Fruit fly (Drosophila melanogaster) whole organism, pupa: ENCODE data around the gene CG13312.

Source experiments
- CG10348 ChIP-seq: fragments of 200-800 bp; sonication (Bioruptor generic); IDR thresholded peaks from 2 replicates; pipeline ENCODE4 v1.3.6; 2022; ENCODE audit warnings: missing biosample characterization, missing genetic modification characterization
- CG12605 ChIP-seq: fragments of 200-800 bp; sonication (Bioruptor generic); IDR thresholded peaks from 2 replicates; pipeline ENCODE4 v1.3.6; 2022; ENCODE audit warnings: missing biosample characterization, missing genetic modification characterization
- CG13204 ChIP-seq: fragments of 200-800 bp; sonication (Bioruptor generic); optimal IDR thresholded peaks from 2 replicates; lab custom pipeline; 2018; ENCODE audit warnings: missing biosample characterization, mild to moderate bottlenecking, missing genetic modification characterization, moderate library complexity
- CG14655 ChIP-seq: fragments of 200-800 bp; sonication (Bioruptor generic); optimal IDR thresholded peaks from 3 replicates; lab custom pipeline; 2017; ENCODE audit warnings: mild to moderate bottlenecking, missing biosample characterization, missing genetic modification reagents, missing genetic modification characterization
- CG15710 ChIP-seq: fragments of 200-800 bp; sonication (Bioruptor generic); optimal IDR thresholded peaks from 2 replicates; lab custom pipeline; 2018; ENCODE audit warnings: missing biosample characterization, mild to moderate bottlenecking, missing genetic modification characterization, moderate library complexity
- CG17806 ChIP-seq: fragments of 200-800 bp; sonication (Bioruptor generic); optimal IDR thresholded peaks from 2 replicates; lab custom pipeline; 2018; ENCODE audit warnings: missing biosample characterization, mild to moderate bottlenecking, missing genetic modification characterization, moderate library complexity
- CG32121 ChIP-seq: fragments of 200-800 bp; sonication (Bioruptor generic); IDR thresholded peaks from 2 replicates; pipeline ENCODE4 v1.3.6; 2022; ENCODE audit warnings: missing biosample characterization, missing genetic modification characterization
- CG34367 ChIP-seq: fragments of 200-800 bp; sonication (Bioruptor generic); optimal IDR thresholded peaks from 2 replicates; lab custom pipeline; 2018; ENCODE audit warnings: missing biosample characterization, mild to moderate bottlenecking, missing genetic modification characterization
- CG4496 ChIP-seq: fragments of 200-800 bp; sonication (Bioruptor generic); IDR thresholded peaks from 3 replicates; pipeline ENCODE4 v1.3.6; 2022; ENCODE audit warnings: missing biosample characterization, missing genetic modification characterization
- CG8159 ChIP-seq: fragments of 200-800 bp; sonication (Bioruptor generic); optimal IDR thresholded peaks from 3 replicates; lab custom pipeline; 2018; ENCODE audit warnings: missing biosample characterization, mild to moderate bottlenecking, missing genetic modification characterization, moderate library complexity
- CG8301 ChIP-seq: fragments of 200-800 bp; sonication (Bioruptor generic); optimal IDR thresholded peaks from 2 replicates; lab custom pipeline; 2018; ENCODE audit warnings: missing biosample characterization, mild to moderate bottlenecking, missing genetic modification characterization
- CG9948 ChIP-seq: fragments of 200-800 bp; sonication (Bioruptor generic); optimal IDR thresholded peaks from 2 replicates; lab custom pipeline; 2018; ENCODE audit warnings: missing biosample characterization, mild to moderate bottlenecking, missing genetic modification characterization, moderate library complexity
- D1 ChIP-seq: fragments of 200-800 bp; sonication (Bioruptor generic); optimal IDR thresholded peaks from 2 replicates; lab custom pipeline; 2018; ENCODE audit warnings: missing biosample characterization, mild to moderate bottlenecking, missing genetic modification characterization, moderate library complexity
- EcR ChIP-seq: fragments of 200-800 bp; sonication (Bioruptor generic); optimal IDR thresholded peaks from 3 replicates; lab custom pipeline; 2019; ENCODE audit warnings: missing biosample characterization, missing genetic modification characterization, mild to moderate bottlenecking, moderate library complexity, missing genetic modification reagents
- Ets98B ChIP-seq: fragments of 200-800 bp; sonication (Bioruptor generic); IDR thresholded peaks from 2 replicates; pipeline ENCODE4 v1.3.6; 2022; ENCODE audit warnings: missing biosample characterization, missing genetic modification characterization
- Pif1A ChIP-seq: fragments of 200-800 bp; sonication (Bioruptor generic); optimal IDR thresholded peaks from 3 replicates; lab custom pipeline; 2016; ENCODE audit warnings: missing biosample characterization, missing genetic modification characterization
- Pif1B ChIP-seq: fragments of 200-800 bp; sonication (Bioruptor generic); optimal IDR thresholded peaks from 3 replicates; lab custom pipeline; 2016; ENCODE audit warnings: missing biosample characterization, missing genetic modification characterization
- Snoo ChIP-seq: fragments of 200-800 bp; sonication (Bioruptor generic); optimal IDR thresholded peaks from 3 replicates; lab custom pipeline; 2017; ENCODE audit warnings: missing biosample characterization, mild to moderate bottlenecking, missing genetic modification characterization, inconsistent platforms
- fd96Ca ChIP-seq: fragments of 200-800 bp; sonication (Bioruptor generic); IDR thresholded peaks from 3 replicates; pipeline ENCODE4 v1.3.6; 2022; ENCODE audit warnings: missing biosample characterization, missing genetic modification characterization
- gl ChIP-seq: fragments of 200-800 bp; sonication (Bioruptor generic); optimal IDR thresholded peaks from 2 replicates; lab custom pipeline; 2018; ENCODE audit warnings: missing biosample characterization, mild to moderate bottlenecking, missing genetic modification characterization
- rn ChIP-seq: fragments of 200-800 bp; sonication (Bioruptor generic); IDR thresholded peaks from 2 replicates; pipeline ENCODE4 v1.3.6; 2022; ENCODE audit warnings: missing biosample characterization, missing genetic modification characterization

CG13312 gene

DNA sequence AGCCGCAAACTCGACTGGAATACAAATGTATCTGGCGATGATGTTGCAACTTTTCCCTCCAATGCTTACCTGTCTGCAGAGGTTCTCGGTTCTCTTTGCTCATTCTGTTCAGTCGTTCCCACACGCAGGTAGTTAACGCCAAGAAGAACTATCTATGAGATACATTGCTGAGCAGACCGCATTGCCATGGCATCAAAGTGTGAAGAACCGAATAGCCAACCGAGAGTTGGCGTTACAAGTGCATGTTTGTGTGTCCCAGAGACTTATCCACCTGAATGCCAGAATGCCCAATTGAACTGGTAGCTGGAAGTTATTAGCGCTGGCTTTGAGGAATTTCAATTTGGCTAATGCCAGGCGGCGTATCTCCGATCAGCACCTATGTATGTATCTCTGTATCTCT, 22.6 kb upstream of the CG13312 start:
- no peak for TF ChIP-seq fd96Ca (GFP tag; lab: Robert Waterston, UW)
- TF ChIP-seq CG15710, result no peak
- TF ChIP-seq Pif1B (GFP tag; lab: Kevin White, UChicago), result no peak
- no peak for TF ChIP-seq Ets98B (GFP tag; lab: Robert Waterston, UW)
- TF ChIP-seq CG12605, result no peak
- TF ChIP-seq Snoo (tag; lab: Kevin White, UChicago), result no peak

DNA sequence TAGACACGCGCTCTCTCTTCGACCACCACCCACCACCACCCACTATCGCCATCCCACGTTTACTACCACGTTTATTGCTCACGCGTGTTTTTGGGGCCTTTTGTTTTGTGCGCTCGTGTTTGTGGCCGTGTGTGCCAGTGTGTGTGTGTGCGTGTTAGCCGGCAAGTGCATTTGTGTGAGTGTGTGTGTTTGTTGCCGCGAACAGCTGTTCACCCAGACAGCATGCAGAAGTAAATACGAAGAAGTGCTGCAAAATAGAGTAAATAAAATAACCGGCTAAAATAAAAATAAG, 20.8 kb upstream of the CG13312 start:
- no peak for TF ChIP-seq CG17806 (tag; lab: Kevin White, UChicago)
- no peak for TF ChIP-seq Pif1B (GFP tag; lab: Kevin White, UChicago)

dm6 chr3L:8827133-8827867, 20.3 kb upstream of the CG13312 start, which contains the start of gene dally:
TSS of gene dally (plus strand) at chr3L:8827505.
- no peak for TF ChIP-seq CG17806 (tag; lab: Kevin White, UChicago)
- peak; percentile 87 for TF ChIP-seq CG4496
- TF ChIP-seq Pif1B (GFP tag; lab: Kevin White, UChicago), result peak; percentile 70
- TF ChIP-seq Ets98B (GFP tag; lab: Robert Waterston, UW), result peak; percentile 73
- peak; percentile 2 for TF ChIP-seq CG8301 (tag; lab: Kevin White, UChicago)
- peak; percentile 37 for TF ChIP-seq EcR
- TF ChIP-seq CG32121, result peak; percentile 70; the same call in 1 of the 2 replicates
- peak; percentile 31 for TF ChIP-seq Snoo (tag; lab: Kevin White, UChicago)
- TF ChIP-seq CG14655 (GFP tag; lab: Kevin White, UChicago), result peak; percentile 17
- TF ChIP-seq CG34367 (tag; lab: Kevin White, UChicago), result peak; percentile 22
- peak; percentile 59 for TF ChIP-seq Pif1A
- TF ChIP-seq fd96Ca (GFP tag; lab: Robert Waterston, UW), result peak; percentile 37; the same call in 1 of the 3 replicates
- TF ChIP-seq D1 (tag; lab: Kevin White, UChicago), result no peak
- TF ChIP-seq gl (tag; lab: Kevin White, UChicago), result peak; percentile 53
- no peak for TF ChIP-seq CG9948 (tag; lab: Kevin White, UChicago)
- TF ChIP-seq CG13204 (GFP tag; lab: Kevin White, UChicago), result peak; percentile 34
- TF ChIP-seq CG12605, result peak; percentile 74
- no peak for TF ChIP-seq rn (GFP tag; lab: Robert Waterston, UW)

dm6 chr3L:8826038-8826437, 19.0 kb upstream of the CG13312 start:
- TF ChIP-seq Ets98B (GFP tag; lab: Robert Waterston, UW) (no peak), Pif1A (no peak), CG4496 (no peak), D1 (tag; lab: Kevin White, UChicago) (no peak), EcR (no peak)

DNA sequence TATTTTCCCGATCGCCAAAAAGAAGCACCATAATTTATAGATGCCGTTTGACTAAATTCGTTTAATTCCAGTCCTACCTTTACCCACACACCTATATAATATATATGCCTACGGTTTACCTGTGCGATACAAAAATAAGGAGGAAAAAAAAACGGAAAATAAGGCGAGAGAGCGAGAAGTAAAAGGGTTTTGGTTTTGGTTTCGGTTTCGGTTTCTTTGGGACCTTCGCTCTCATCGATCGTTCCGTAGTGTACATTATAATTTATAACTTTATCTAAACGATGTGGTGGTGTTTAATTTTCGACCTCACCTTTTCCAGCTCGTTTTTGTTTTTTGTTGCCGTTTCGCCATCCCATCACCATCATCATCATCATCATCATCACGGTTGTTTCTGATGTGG, 18.5 kb upstream of the CG13312 start:
- TF ChIP-seq Ets98B (GFP tag; lab: Robert Waterston, UW) (no peak), Snoo (tag; lab: Kevin White, UChicago) (no peak), CG14655 (GFP tag; lab: Kevin White, UChicago) (no peak), CG9948 (tag; lab: Kevin White, UChicago) (no peak), EcR (no peak), CG12605 (no peak), CG10348 (GFP tag; lab: Robert Waterston, UW) (no peak), CG15710 (no peak), Pif1B (GFP tag; lab: Kevin White, UChicago) (no peak), CG17806 (tag; lab: Kevin White, UChicago) (no peak), CG32121 (no peak), gl (tag; lab: Kevin White, UChicago) (no peak), CG4496 (no peak), CG8301 (tag; lab: Kevin White, UChicago) (no peak), CG13204 (GFP tag; lab: Kevin White, UChicago) (no peak), CG8159 (tag; lab: Kevin White, UChicago) (no peak), CG34367 (tag; lab: Kevin White, UChicago) (no peak), D1 (tag; lab: Kevin White, UChicago) (no peak)
- TF ChIP-seq, all 21 proteins: peak for 0

DNA sequence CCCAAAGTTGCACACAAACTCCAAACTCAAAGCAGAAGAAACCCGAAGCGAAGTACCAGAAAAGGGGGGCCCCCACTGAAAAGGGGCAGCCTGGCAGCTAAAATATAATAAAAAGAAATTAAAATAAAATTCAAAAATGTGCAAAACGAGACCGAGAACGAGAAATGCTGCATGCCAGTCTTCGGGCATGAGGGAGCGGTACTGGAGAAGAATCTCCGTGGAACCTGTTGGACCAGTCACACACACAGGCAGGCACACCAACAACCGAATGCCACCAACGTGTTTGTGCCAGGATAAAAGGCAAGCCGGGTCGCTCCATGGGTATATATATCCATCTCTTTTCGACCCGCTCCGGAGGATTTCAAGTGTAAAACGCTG, 18.0 kb upstream of the CG13312 start:
- TF ChIP-seq CG8159 (tag; lab: Kevin White, UChicago), result peak; percentile 8
- no peak for TF ChIP-seq Ets98B (GFP tag; lab: Robert Waterston, UW)
- no peak for TF ChIP-seq Snoo (tag; lab: Kevin White, UChicago)
- TF ChIP-seq CG4496, result peak; percentile 58; the same call in 2 of the 3 replicates
- peak; percentile 37 for TF ChIP-seq CG13204 (GFP tag; lab: Kevin White, UChicago)
- TF ChIP-seq EcR, result peak; percentile 28
- no peak for TF ChIP-seq CG32121
- TF ChIP-seq CG15710, result peak; percentile 31
- TF ChIP-seq CG9948 (tag; lab: Kevin White, UChicago), result peak; percentile 28
- TF ChIP-seq CG14655 (GFP tag; lab: Kevin White, UChicago), result peak; percentile 9
- peak; percentile 47 for TF ChIP-seq gl (tag; lab: Kevin White, UChicago)
- TF ChIP-seq D1 (tag; lab: Kevin White, UChicago), result no peak
- peak; percentile 32 for TF ChIP-seq Pif1B (GFP tag; lab: Kevin White, UChicago)
- no peak for TF ChIP-seq CG17806 (tag; lab: Kevin White, UChicago)
- TF ChIP-seq Pif1A, result peak; percentile 6
- TF ChIP-seq CG34367 (tag; lab: Kevin White, UChicago), result peak; percentile 11
